Fruit fly (Drosophila melanogaster): ENCODE data around the gene CG34308.
A peak's percentile ranks its signal among the peaks of the same experiment; 100 is the strongest.

The CG34308 gene

dm6 chr3R:13078263-13078662 is 10.8 kb upstream of the CG34308 start (continued):
- peak; percentile 53; the same call in 2 of the 3 replicates for TF ChIP-seq CG17361 (GFP tag; IDR thresholded peaks at IDR 0.05)
- peak; percentile 22 for TF ChIP-seq phol (tag; optimal IDR thresholded peaks at IDR 0.05)
- no peak for TF ChIP-seq H2.0 (GFP tag; IDR thresholded peaks at IDR 0.05)
- TF ChIP-seq seq (GFP tag; IDR thresholded peaks at IDR 0.05) = no peak
- no peak for TF ChIP-seq CG8359 (GFP tag; optimal IDR thresholded peaks at IDR 0.05; ENCODE audit: borderline replicate concordance)
- no peak for TF ChIP-seq usp (GFP tag; optimal IDR thresholded peaks at IDR 0.05)
- no peak for TF ChIP-seq odd (GFP tag; optimal IDR thresholded peaks at IDR 0.05)
- peak; percentile 99 for TF ChIP-seq CG6254 (GFP tag; optimal IDR thresholded peaks at IDR 0.05)
- TF ChIP-seq ken (GFP tag; IDR thresholded peaks at IDR 0.05) = no peak
- no peak for TF ChIP-seq CG13296 (GFP tag; optimal IDR thresholded peaks at IDR 0.05)
- no peak for TF ChIP-seq sim (GFP tag; IDR thresholded peaks at IDR 0.05)
- TF ChIP-seq CG8388 (GFP tag; optimal IDR thresholded peaks at IDR 0.05) = no peak
- peak; percentile 20 for TF ChIP-seq CG17912 (GFP tag; optimal IDR thresholded peaks at IDR 0.05)
- TF ChIP-seq Dek (tag; optimal IDR thresholded peaks at IDR 0.05) = peak; percentile 30
- no peak for TF ChIP-seq hbn (GFP tag; IDR thresholded peaks at IDR 0.05; ENCODE audit: partially characterized antibody)
- TF ChIP-seq insv (GFP tag; optimal IDR thresholded peaks at IDR 0.05) = peak in 1 of 2 experiments; percentile 74
- peak; percentile 79 for TF ChIP-seq Bgb (GFP tag; IDR thresholded peaks at IDR 0.05; ENCODE audit: partially characterized antibody)
- no peak for TF ChIP-seq maf-S (GFP tag; optimal IDR thresholded peaks at IDR 0.05)
- no peak for TF ChIP-seq CG3995 (GFP tag; optimal IDR thresholded peaks at IDR 0.05)
- TF ChIP-seq Hr3 (GFP tag; optimal IDR thresholded peaks at IDR 0.05) = peak; percentile 2
- no peak for TF ChIP-seq Ada2b (GFP tag; IDR thresholded peaks at IDR 0.05)
- TF ChIP-seq tna (GFP tag; IDR thresholded peaks at IDR 0.05; ENCODE audit: partially characterized antibody) = no peak
- no peak for TF ChIP-seq mirr (GFP tag; optimal IDR thresholded peaks at IDR 0.05)
- peak; percentile 46 for TF ChIP-seq trem (tag; optimal IDR thresholded peaks at IDR 0.05)
- TF ChIP-seq Hey (tag; optimal IDR thresholded peaks at IDR 0.05) = no peak
- TF ChIP-seq CG16815 (GFP tag; optimal IDR thresholded peaks at IDR 0.05) = no peak
- TF ChIP-seq HmgZ (tag; optimal IDR thresholded peaks at IDR 0.05) = peak; percentile 70
- TF ChIP-seq Trl (optimal IDR thresholded peaks at IDR 0.05) = no peak
- no peak for TF ChIP-seq Trl (GFP tag; optimal IDR thresholded peaks at IDR 0.05)
- no peak for TF ChIP-seq crol (GFP tag; IDR thresholded peaks at IDR 0.05)
- TF ChIP-seq ab (GFP tag; optimal IDR thresholded peaks at IDR 0.05) = no peak
- peak; percentile 23 for TF ChIP-seq B-H2 (GFP tag; optimal IDR thresholded peaks at IDR 0.05)
- no peak for TF ChIP-seq ERR (GFP tag; optimal IDR thresholded peaks at IDR 0.05)
- TF ChIP-seq CTCF (GFP tag; optimal IDR thresholded peaks at IDR 0.05) = peak; percentile 96
- no peak for TF ChIP-seq jumu (GFP tag; optimal IDR thresholded peaks at IDR 0.05)
- no peak for TF ChIP-seq ATbp (GFP tag; optimal IDR thresholded peaks at IDR 0.05)
- no peak for TF ChIP-seq zfh2 (GFP tag; optimal IDR thresholded peaks at IDR 0.05)
- TF ChIP-seq bowl (GFP tag; IDR thresholded peaks at IDR 0.05) = no peak
- TF ChIP-seq inv (GFP tag; IDR thresholded peaks at IDR 0.05; ENCODE audit: partially characterized antibody) = peak; percentile 46; the same call in 1 of the 2 replicates
- no peak for TF ChIP-seq sqz (GFP tag; optimal IDR thresholded peaks at IDR 0.05)
- TF ChIP-seq CG15479 (GFP tag; optimal IDR thresholded peaks at IDR 0.05) = no peak
- TF ChIP-seq zen2 (GFP tag; IDR thresholded peaks at IDR 0.05; ENCODE audit: partially characterized antibody) = no peak
- TF ChIP-seq prd (optimal IDR thresholded peaks at IDR 0.05) = no peak
- no peak for TF ChIP-seq prd (GFP tag; IDR thresholded peaks at IDR 0.05)
- no peak for TF ChIP-seq CG12942 (GFP tag; optimal IDR thresholded peaks at IDR 0.05)
- no peak for TF ChIP-seq gro (GFP tag; optimal IDR thresholded peaks at IDR 0.05)
- peak; percentile 8 for TF ChIP-seq Chrac-16 (GFP tag; optimal IDR thresholded peaks at IDR 0.05)
- no peak for TF ChIP-seq slp2 (GFP tag; optimal IDR thresholded peaks at IDR 0.05)
- no peak for TF ChIP-seq Fer1 (GFP tag; optimal IDR thresholded peaks at IDR 0.05)
- no peak for TF ChIP-seq NC2β (GFP tag; optimal IDR thresholded peaks at IDR 0.05)
- no peak for TF ChIP-seq CG6689 (GFP tag; IDR thresholded peaks at IDR 0.05)
- peak; percentile 78 for TF ChIP-seq E2f2 (GFP tag; IDR thresholded peaks at IDR 0.05)
- TF ChIP-seq crc (GFP tag; optimal IDR thresholded peaks at IDR 0.05) = no peak

Measured in whole organism, embryonic.